Fruit fly (Drosophila melanogaster): ENCODE results near the gene Ilp2.

DNA sequence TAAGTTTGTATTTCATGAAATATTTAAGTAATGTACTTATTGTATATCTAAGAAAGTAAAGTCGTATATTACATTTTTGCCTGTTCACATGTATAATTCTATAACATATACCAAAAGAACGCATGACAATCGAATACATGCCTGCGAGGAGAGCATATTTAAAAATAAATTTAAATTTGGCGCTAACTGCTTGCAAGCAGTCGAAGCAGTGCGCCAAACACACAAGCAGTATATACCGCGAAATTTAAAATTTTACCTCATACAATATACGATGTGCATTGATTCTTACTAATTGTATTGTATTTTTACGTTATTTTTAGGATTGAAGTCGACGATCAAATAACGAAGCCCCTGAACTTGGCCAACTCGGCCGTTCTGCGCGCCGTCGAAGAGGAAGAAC is 24.7 kb downstream of the Ilp2 start:
- no peak for TF ChIP-seq cyc (GFP tag; optimal IDR thresholded peaks at IDR 0.05)
- TF ChIP-seq Gug (GFP tag; IDR thresholded peaks at IDR 0.05) = no peak
- TF ChIP-seq Sox15 (GFP tag; optimal IDR thresholded peaks at IDR 0.05) = no peak
- no peak for TF ChIP-seq CG31627 (GFP tag; optimal IDR thresholded peaks at IDR 0.05)
- no peak for TF ChIP-seq Hr38 (GFP tag; optimal IDR thresholded peaks at IDR 0.05)
- no peak for TF ChIP-seq Ets96B (tag; optimal IDR thresholded peaks at IDR 0.05)
